Fruit fly (Drosophila melanogaster) whole organism, prepupa: Measurements from ENCODE around the gene CG44954.

Source experiments
- Blimp-1 ChIP-seq: fragments of 200-800 bp; sonication (Bioruptor generic); optimal IDR thresholded peaks from 3 replicates; lab custom pipeline; 2017; ENCODE audit warnings: missing biosample characterization, missing genetic modification characterization, mild to moderate bottlenecking, moderate library complexity, missing genetic modification reagents
- CG11902 ChIP-seq: fragments of 200-800 bp; sonication (Bioruptor generic); optimal IDR thresholded peaks from 3 replicates; lab custom pipeline; 2016; ENCODE audit warnings: missing biosample characterization, missing genetic modification characterization
- CG6792 ChIP-seq: fragments of 200-800 bp; sonication (Bioruptor generic); optimal IDR thresholded peaks from 3 replicates; lab custom pipeline; 2016; ENCODE audit warnings: missing biosample characterization, missing genetic modification characterization
- CG8119 ChIP-seq: fragments of 200-800 bp; sonication (Bioruptor generic); IDR thresholded peaks from 3 replicates; pipeline ENCODE4 v1.3.6; 2022; ENCODE audit warnings: missing biosample characterization, missing genetic modification characterization
- Eip78C ChIP-seq: fragments of 200-800 bp; sonication (Bioruptor generic); peaks from one replicate; lab custom pipeline; 2016; ENCODE audit warnings: missing biosample characterization, missing genetic modification characterization
- Lpt ChIP-seq: fragments of 200-800 bp; sonication (Bioruptor generic); optimal IDR thresholded peaks from 3 replicates; lab custom pipeline; 2016; ENCODE audit warnings: missing biosample characterization, missing genetic modification characterization
- Met ChIP-seq: fragments of 200-800 bp; sonication (Bioruptor generic); optimal IDR thresholded peaks from 3 replicates; lab custom pipeline; 2016; ENCODE audit warnings: missing biosample characterization, missing genetic modification characterization
- Sox102F ChIP-seq: fragments of 200-800 bp; sonication (Bioruptor generic); optimal IDR thresholded peaks from 2 replicates; lab custom pipeline; 2016; ENCODE audit warnings: missing biosample characterization, mild to moderate bottlenecking, missing genetic modification characterization
- dac ChIP-seq: fragments of 200-800 bp; sonication (Bioruptor generic); optimal IDR thresholded peaks from 2 replicates; lab custom pipeline; 2017; ENCODE audit warnings: missing biosample characterization, mild to moderate bottlenecking, missing genetic modification characterization
- fd85E ChIP-seq: fragments of 200-800 bp; sonication (Bioruptor generic); optimal IDR thresholded peaks from 3 replicates; lab custom pipeline; 2016; ENCODE audit warnings: missing biosample characterization, missing genetic modification characterization
- net ChIP-seq: fragments of 200-800 bp; sonication (Bioruptor generic); optimal IDR thresholded peaks from 3 replicates; lab custom pipeline; 2016; ENCODE audit warnings: missing biosample characterization, missing genetic modification characterization
- pdm3 ChIP-seq: fragments of 200-800 bp; sonication (Bioruptor generic); optimal IDR thresholded peaks from 3 replicates; lab custom pipeline; 2016; ENCODE audit warnings: missing biosample characterization, missing genetic modification characterization

dm6 chr3R:30590237-30590636, 31.5 kb downstream of the CG44954 start:
- TF ChIP-seq Lpt (no peak), Blimp-1 (GFP tag; lab: Kevin White, UChicago) (no peak), fd85E (GFP tag; lab: Kevin White, UChicago) (no peak), CG11902 (peak; percentile 21), net (GFP tag; lab: Kevin White, UChicago) (no peak), CG8119 (GFP tag; lab: Robert Waterston, UW) (no peak), pdm3 (GFP tag; lab: Kevin White, UChicago) (no peak), Sox102F (GFP tag; lab: Kevin White, UChicago) (peak; percentile 25), Eip78C (GFP tag; lab: Kevin White, UChicago) (peak; percentile 78), Met (GFP tag; lab: Kevin White, UChicago) (peak; percentile 13), CG6792 (GFP tag; lab: Kevin White, UChicago) (peak; percentile 34), dac (no peak)
